Worm (Caenorhabditis elegans) whole organism, dauer: ENCODE results near the gene Y54G2A.7.

ENCODE experiments used
- unc-62 ChIP-seq: sonication (generic microtip); optimal IDR thresholded peaks from 2 replicates; lab custom pipeline; 2017; ENCODE audit warnings: missing biosample characterization, missing genetic modification reagents, missing genetic modification characterization

Gene Y54G2A.7

ce11 chrIV:2832587-2832986 is 5.8 kb upstream of the Y54G2A.7 start, which contains the start of the genes Y54G2A.48 and pudl-1:
Gene Y54G2A.48, minus strand, starts transcription at chrIV:2832687.
Gene pudl-1, plus strand, starts transcription at chrIV:2832906.
- TF ChIP-seq unc-62 (GFP tag; lab: Kevin White, UChicago): no peak

DNA sequence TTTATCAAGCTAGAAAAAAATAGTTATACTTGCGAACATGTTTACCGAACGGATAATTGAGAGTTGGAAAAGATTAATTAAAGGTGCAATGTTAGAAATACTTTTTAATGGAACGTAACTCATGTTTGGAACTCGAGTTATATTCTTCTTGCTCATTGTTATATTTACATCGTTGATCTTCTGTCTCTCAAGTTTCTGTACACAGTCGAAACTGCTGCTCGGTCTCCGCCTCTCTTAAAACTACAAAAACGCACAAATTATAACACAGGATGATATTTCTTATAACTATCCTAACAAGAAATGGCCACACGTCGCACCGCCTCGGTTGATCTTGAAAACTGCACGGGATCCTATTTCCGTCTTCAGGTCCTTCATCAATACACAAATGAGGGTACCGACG is 3.9 kb upstream of the Y54G2A.7 start, which contains the start of gene pudl-2:
Gene pudl-2 (plus strand): TSS at position 301 of the 400 bp plus-strand sequence.
- no peak for TF ChIP-seq unc-62 (GFP tag; lab: Kevin White, UChicago)

ce11 chrIV:2835364-2835763 is 3.0 kb upstream of the Y54G2A.7 start, which contains the start of gene clec-82:
Gene clec-82, plus strand, starts transcription at chrIV:2835664.
- no peak for TF ChIP-seq unc-62 (GFP tag; lab: Kevin White, UChicago)

DNA sequence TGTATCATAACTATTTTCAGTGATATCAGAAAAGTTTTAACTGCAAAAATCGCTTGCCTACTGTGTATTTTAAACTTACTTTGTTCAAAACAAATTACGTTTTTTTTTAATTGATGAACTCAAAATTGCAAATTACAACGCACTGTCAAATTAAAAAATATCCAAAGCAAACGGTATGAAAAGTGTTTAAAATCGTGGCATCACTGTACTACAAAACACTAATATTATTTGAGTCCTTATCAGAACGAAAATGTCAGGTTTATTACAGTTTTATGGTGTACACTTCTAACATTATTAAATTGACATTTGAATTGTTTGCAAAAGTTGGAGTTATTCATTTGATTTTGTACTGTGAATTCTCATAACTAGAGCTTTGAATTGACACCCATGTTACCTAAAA is 2.9 kb downstream of the Y54G2A.7 start, which contains the start of gene clec-83:
Gene clec-83 (minus strand): TSS at position 213 of the 400 bp plus-strand sequence.
- TF ChIP-seq unc-62 (GFP tag; lab: Kevin White, UChicago): no peak

DNA sequence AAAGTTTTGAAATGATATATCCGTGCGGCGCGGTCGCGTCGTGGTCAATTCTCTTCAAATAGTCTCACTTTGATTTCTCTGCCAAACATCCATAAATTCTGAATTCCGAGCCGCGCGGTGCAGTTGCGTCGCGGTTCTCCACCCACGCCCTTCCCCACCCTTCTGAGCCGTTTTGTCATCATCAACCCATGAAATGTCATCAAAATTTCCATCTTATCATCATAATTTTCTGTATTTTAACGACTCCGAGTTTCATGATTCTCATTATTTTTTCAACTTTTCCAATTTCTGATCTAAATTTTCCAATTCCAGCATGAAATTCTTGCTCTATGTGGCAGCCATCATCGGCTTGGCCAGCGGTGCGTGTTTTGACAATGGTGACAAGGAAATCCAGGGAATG is 3.8 kb downstream of the Y54G2A.7 start, which contains the start of gene clec-84:
Gene clec-84 (plus strand): TSS at position 301 of the 400 bp plus-strand sequence.
- no peak for TF ChIP-seq unc-62 (GFP tag; lab: Kevin White, UChicago)

ce11 chrIV:2843882-2844281 is 5.5 kb downstream of the Y54G2A.7 start, which contains the start of gene Y54G2A.15:
Gene Y54G2A.15, minus strand, starts transcription at chrIV:2843982.
- no peak for TF ChIP-seq unc-62 (GFP tag; lab: Kevin White, UChicago)

DNA sequence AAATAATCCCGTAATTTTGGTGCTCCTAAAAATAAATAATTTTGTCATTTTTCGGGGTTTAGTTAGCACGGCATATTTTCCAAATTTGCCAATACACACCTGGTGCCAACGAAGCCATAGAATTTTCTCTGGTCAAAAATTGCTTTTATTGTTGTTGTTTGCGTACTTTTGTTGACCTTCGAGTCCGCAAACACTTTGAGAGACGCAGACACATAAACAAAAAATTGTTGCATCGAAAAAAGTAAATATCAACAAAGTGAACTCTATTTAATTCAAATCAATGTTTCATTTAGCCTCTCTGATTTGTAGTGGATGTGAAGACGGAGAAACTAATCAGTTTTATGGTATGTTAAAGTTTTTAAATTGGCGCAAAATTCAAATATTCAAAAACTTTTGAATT is 7.9 kb downstream of the Y54G2A.7 start, which contains the start of gene Y54G2A.40:
Gene Y54G2A.40 (plus strand): TSS at position 213 of the 400 bp plus-strand sequence.
- TF ChIP-seq unc-62 (GFP tag; lab: Kevin White, UChicago): no peak

DNA sequence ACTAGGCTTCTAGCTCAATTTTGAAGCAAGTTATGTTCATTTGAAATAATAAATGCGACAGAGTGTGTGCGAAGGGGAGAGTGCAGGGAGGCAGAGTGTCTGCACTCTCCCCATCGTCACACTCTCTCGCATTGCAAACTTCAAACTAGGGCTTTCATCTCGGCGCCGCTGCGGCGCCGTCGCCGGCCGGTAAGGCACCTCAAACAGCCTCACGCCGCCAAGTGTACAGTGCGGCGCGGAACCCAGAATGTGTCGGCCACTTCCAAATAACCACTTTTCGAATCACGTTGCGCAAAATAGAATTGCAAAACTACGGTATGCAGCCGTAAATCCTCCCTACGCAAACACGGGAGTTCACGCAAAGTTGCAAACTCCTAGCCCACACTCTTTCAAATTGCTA is 10.9 kb downstream of the Y54G2A.7 start:
- no peak for TF ChIP-seq unc-62 (GFP tag; lab: Kevin White, UChicago)

- TF ChIP-seq unc-62 (GFP tag; lab: Kevin White, UChicago): no peak
Measured at ce11 chrIV:2850586-2850985, 12.2 kb downstream of the Y54G2A.7 start, which contains the start of gene clec-85. Gene clec-85, plus strand, starts transcription at chrIV:2850886.

DNA sequence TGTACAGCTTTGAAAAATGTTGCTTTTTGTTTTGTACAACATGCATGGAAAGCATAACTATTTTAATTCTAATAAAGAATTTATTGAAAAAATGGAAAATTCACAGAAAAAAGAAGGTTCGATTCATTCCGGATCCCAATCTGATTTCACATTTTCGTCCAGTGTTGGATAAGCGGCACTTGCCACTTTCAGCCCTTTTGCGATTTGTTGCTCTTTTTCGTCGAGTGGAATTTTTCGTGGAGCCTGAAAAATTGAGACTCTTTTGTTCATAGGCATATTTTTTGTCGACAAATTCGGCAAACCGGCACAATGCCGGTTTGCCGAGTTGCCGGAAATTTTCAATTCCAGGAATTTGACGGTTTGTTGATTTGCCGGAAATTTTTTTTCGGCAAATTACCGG is 13.2 kb downstream of the Y54G2A.7 start:
- no peak for TF ChIP-seq unc-62 (GFP tag; lab: Kevin White, UChicago)

- TF ChIP-seq unc-62 (GFP tag; lab: Kevin White, UChicago): no peak
Measured at ce11 chrIV:2853164-2853563, 14.8 kb downstream of the Y54G2A.7 start, which contains the start of gene Y54G2A.49. Gene Y54G2A.49, minus strand, starts transcription at chrIV:2853264.

DNA sequence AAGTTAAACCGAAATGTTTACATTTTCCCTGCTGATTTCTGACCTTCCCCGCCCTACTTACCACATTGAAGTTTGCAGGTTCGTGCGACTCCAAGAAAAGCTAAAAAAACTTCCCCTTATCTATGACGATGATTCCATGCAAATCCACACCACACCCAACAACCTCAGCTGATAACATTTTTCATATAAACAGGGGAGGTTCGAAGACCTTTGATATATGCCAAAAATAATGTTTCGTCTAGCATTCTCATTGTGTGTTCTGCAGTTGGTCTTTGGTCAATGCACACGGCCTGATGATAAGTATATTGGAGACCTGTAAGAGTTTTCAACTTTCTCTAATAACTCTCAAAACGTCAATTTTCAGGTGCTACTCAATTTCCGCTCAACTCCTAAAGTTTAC is 15.8 kb downstream of the Y54G2A.7 start:
- no peak for TF ChIP-seq unc-62 (GFP tag; lab: Kevin White, UChicago)

- no peak for TF ChIP-seq unc-62 (GFP tag; lab: Kevin White, UChicago)
Measured at ce11 chrIV:2855056-2855752, 16.8 kb downstream of the Y54G2A.7 start.

DNA sequence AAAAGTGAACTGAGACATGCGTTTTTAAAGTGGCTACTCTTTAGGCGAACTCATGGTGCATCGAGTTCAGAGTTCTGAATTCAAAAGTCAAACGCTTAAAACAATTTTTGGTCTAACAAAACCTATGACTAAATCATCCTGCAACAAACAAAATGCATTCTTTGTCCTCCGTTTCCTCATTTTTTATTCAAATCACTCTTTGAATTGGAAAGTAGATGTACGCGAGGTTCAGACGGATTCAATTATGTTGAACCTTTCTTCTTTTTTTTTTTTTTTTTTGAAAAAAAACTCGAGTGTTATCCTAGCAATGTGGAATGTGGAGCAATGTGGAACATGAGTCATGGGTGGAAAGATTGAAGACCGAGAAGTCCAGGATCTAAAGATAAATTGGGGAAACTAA is 20.3 kb downstream of the Y54G2A.7 start:
- no peak for TF ChIP-seq unc-62 (GFP tag; lab: Kevin White, UChicago)

- no peak for TF ChIP-seq unc-62 (GFP tag; lab: Kevin White, UChicago)
Measured at ce11 chrIV:2864743-2865142, 26.3 kb downstream of the Y54G2A.7 start, which contains the start of gene Y54G2A.16. Gene Y54G2A.16, minus strand, starts transcription at chrIV:2864843.

DNA sequence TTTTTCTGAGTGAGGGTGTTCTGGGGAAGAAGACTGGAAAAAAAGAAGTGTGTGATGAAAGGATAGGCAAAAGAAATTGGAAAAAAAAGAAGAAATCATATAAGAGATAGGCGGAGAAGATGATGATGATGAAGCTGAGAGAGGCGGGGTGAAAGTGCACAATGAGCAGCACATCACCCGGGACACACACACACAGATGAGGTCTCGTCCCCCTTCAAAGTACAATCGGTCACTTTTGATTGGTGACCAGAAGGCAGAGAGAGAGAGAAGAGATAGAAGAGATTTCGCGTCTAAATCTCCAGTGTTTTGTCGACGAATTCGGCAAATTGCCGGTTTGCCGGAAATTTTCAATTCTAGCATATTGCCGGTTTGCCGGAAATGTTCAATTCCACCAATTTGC is 46.9 kb downstream of the Y54G2A.7 start:
- no peak for TF ChIP-seq unc-62 (GFP tag; lab: Kevin White, UChicago)
